Fruit fly (Drosophila melanogaster): ENCODE results near the gene cyc.
A peak's percentile ranks its signal among the peaks of the same experiment; 100 is the strongest.

The cyc gene

dm6 chr3L:19807103-19807502 is 8.6 kb downstream of the cyc start, which contains the start of the genes CG14104 and Kap-alpha1 (continued):
- TF ChIP-seq Sry-β (GFP tag; optimal IDR thresholded peaks at IDR 0.05) (no peak), Antp (GFP tag; optimal IDR thresholded peaks at IDR 0.05) (no peak), CG3407 (GFP tag; optimal IDR thresholded peaks at IDR 0.05) (no peak), vnd (GFP tag; IDR thresholded peaks at IDR 0.05; ENCODE audit: partially characterized antibody) (peak; percentile 62), CG8290 (GFP tag; optimal IDR thresholded peaks at IDR 0.05) (no peak), CG8290 (tag; optimal IDR thresholded peaks at IDR 0.05) (no peak), vfl (GFP tag; optimal IDR thresholded peaks at IDR 0.05) (no peak), CG2120 (GFP tag; optimal IDR thresholded peaks at IDR 0.05) (no peak), Sry-δ (GFP tag; optimal IDR thresholded peaks at IDR 0.05) (peak; percentile 64), nerfin-2 (GFP tag; IDR thresholded peaks at IDR 0.05; ENCODE audit: partially characterized antibody) (peak; percentile 50; the same call in 1 of the 2 replicates), CG3281 (GFP tag; optimal IDR thresholded peaks at IDR 0.05) (no peak), al (GFP tag; IDR thresholded peaks at IDR 0.05) (no peak), CG1603 (tag; optimal IDR thresholded peaks at IDR 0.05) (peak; percentile 34), ab (GFP tag; optimal IDR thresholded peaks at IDR 0.05) (no peak), CG34224 (GFP tag; IDR thresholded peaks at IDR 0.05; ENCODE audit: partially characterized antibody) (peak; percentile 59), hb (GFP tag; IDR thresholded peaks at IDR 0.05; ENCODE audit: partially characterized antibody) (peak; percentile 49; the same call in 1 of the 3 replicates), BEAF-32 (GFP tag; optimal IDR thresholded peaks at IDR 0.05) (peak; percentile 69), HLH4C (GFP tag; IDR thresholded peaks at IDR 0.05; ENCODE audit: partially characterized antibody) (peak; percentile 77), dm (GFP tag; optimal IDR thresholded peaks at IDR 0.05) (peak; percentile 85), CG13287 (GFP tag; IDR thresholded peaks at IDR 0.05; ENCODE audit: partially characterized antibody) (peak; percentile 79), CG18619 (GFP tag; optimal IDR thresholded peaks at IDR 0.05) (no peak), vvl (GFP tag; IDR thresholded peaks at IDR 0.05) (0 out of 2 replicates have a peak, but pooled peaks have one; percentile 20), CG16813 (GFP tag; IDR thresholded peaks at IDR 0.05; ENCODE audit: partially characterized antibody) (peak; percentile 63), CG31365 (tag; optimal IDR thresholded peaks at IDR 0.05) (no peak), CG6254 (GFP tag; optimal IDR thresholded peaks at IDR 0.05) (no peak), YL-1 (GFP tag; optimal IDR thresholded peaks at IDR 0.05) (peak; percentile 57), CG11560 (tag; IDR thresholded peaks at IDR 0.05) (no peak), Doc3 (GFP tag; IDR thresholded peaks at IDR 0.05; ENCODE audit: partially characterized antibody) (peak; percentile 64), NK7.1 (GFP tag; optimal IDR thresholded peaks at IDR 0.05) (no peak), jing (GFP tag; optimal IDR thresholded peaks at IDR 0.05) (no peak), CG3995 (GFP tag; optimal IDR thresholded peaks at IDR 0.05) (no peak), ato (GFP tag; IDR thresholded peaks at IDR 0.05; ENCODE audit: partially characterized antibody) (peak; percentile 16; the same call in 1 of the 2 replicates), Awh (GFP tag; IDR thresholded peaks at IDR 0.05) (no peak), dan (GFP tag; IDR thresholded peaks at IDR 0.05) (no peak), trem (tag; optimal IDR thresholded peaks at IDR 0.05) (peak; percentile 52), CG10979 (tag; optimal IDR thresholded peaks at IDR 0.05) (peak; percentile 1), D (optimal IDR thresholded peaks at IDR 0.05) (peak; percentile 43), D (GFP tag; optimal IDR thresholded peaks at IDR 0.05) (no peak), Dref (GFP tag; IDR thresholded peaks at IDR 0.05) (peak; percentile 71), Med (GFP tag) (peak; percentile 85), hth (optimal IDR thresholded peaks at IDR 0.05) (no peak), CG10565 (GFP tag; optimal IDR thresholded peaks at IDR 0.05) (no peak), Myb (GFP tag; optimal IDR thresholded peaks at IDR 0.05) (no peak), Lpt (GFP tag; optimal IDR thresholded peaks at IDR 0.05) (no peak), CG1233 (GFP tag; optimal IDR thresholded peaks at IDR 0.05) (no peak), gt (GFP tag; IDR thresholded peaks at IDR 0.05) (no peak), Neu2 (GFP tag; optimal IDR thresholded peaks at IDR 0.05; ENCODE audit: borderline replicate concordance) (no peak), CG4707 (GFP tag; optimal IDR thresholded peaks at IDR 0.05) (no peak), CG4360 (GFP tag; IDR thresholded peaks at IDR 0.05) (no peak), Meics (GFP tag; optimal IDR thresholded peaks at IDR 0.05) (no peak), klu (GFP tag; IDR thresholded peaks at IDR 0.05) (no peak)
